Fruit fly (Drosophila melanogaster) whole organism, embryonic: Measurements from ENCODE around the gene CG15012.

ENCODE experiments used
- Aef1 ChIP-seq: fragments of 200-800 bp; sonication (Bioruptor generic); IDR thresholded peaks from 3 replicates; pipeline ENCODE4 v1.3.6; 2022; ENCODE audit warnings: missing biosample characterization, missing genetic modification characterization
- Antp ChIP-seq: fragments of 200-800 bp; sonication (Bioruptor generic); optimal IDR thresholded peaks from 3 replicates; lab custom pipeline; 2016; ENCODE audit warnings: missing biosample characterization, missing genetic modification characterization
- CG10209 ChIP-seq: fragments of 200-800 bp; sonication (Bioruptor generic); optimal IDR thresholded peaks from 3 replicates; lab custom pipeline; 2017; ENCODE audit warnings: missing biosample characterization, mild to moderate bottlenecking, missing genetic modification characterization, missing genetic modification reagents
- CG1024 ChIP-seq: fragments of 200-800 bp; sonication (Bioruptor generic); IDR thresholded peaks from 2 replicates; pipeline ENCODE4 v1.3.6; 2022; ENCODE audit warnings: missing biosample characterization, missing genetic modification characterization
- CG10321 ChIP-seq: fragments of 200-800 bp; sonication (Bioruptor generic); IDR thresholded peaks from 2 replicates; pipeline ENCODE4 v1.3.6; 2022; ENCODE audit warnings: missing biosample characterization, missing genetic modification characterization
- CG11456 ChIP-seq: fragments of 200-800 bp; sonication (Bioruptor generic); IDR thresholded peaks from 3 replicates; pipeline ENCODE4 v1.3.6; 2022; ENCODE audit warnings: missing biosample characterization, missing genetic modification characterization
- CG12769 ChIP-seq: fragments of 200-800 bp; sonication (Bioruptor generic); optimal IDR thresholded peaks from 2 replicates; lab custom pipeline; 2019; ENCODE audit warnings: missing biosample characterization, mild to moderate bottlenecking, missing genetic modification characterization, moderate library complexity
- CG15269 ChIP-seq: fragments of 200-800 bp; sonication (Bioruptor generic); optimal IDR thresholded peaks from 2 replicates; lab custom pipeline; 2018; ENCODE audit warnings: missing biosample characterization, mild to moderate bottlenecking, missing genetic modification characterization, moderate library complexity
- CG2129 ChIP-seq: fragments of 200-800 bp; sonication (Bioruptor generic); IDR thresholded peaks from 2 replicates; pipeline ENCODE4 v1.3.6; 2022; ENCODE audit warnings: missing biosample characterization, missing genetic modification characterization; ENCODE audit not compliant: partially characterized antibody
- CG2875 ChIP-seq: fragments of 200-800 bp; sonication (Bioruptor generic); optimal IDR thresholded peaks from 2 replicates; lab custom pipeline; 2017; ENCODE audit warnings: missing biosample characterization, mild to moderate bottlenecking, missing genetic modification characterization, missing genetic modification reagents
- CG3163 ChIP-seq: fragments of 200-800 bp; sonication (Bioruptor generic); optimal IDR thresholded peaks from 3 replicates; lab custom pipeline; 2016; ENCODE audit warnings: missing biosample characterization, missing genetic modification characterization
- CG32767 ChIP-seq: fragments of 200-800 bp; sonication (Bioruptor generic); IDR thresholded peaks from 2 replicates; pipeline ENCODE4 v1.3.6; 2022; ENCODE audit warnings: missing biosample characterization, missing genetic modification characterization
- CG4707 ChIP-seq: fragments of 200-800 bp; sonication (Bioruptor generic); optimal IDR thresholded peaks from 2 replicates; lab custom pipeline; 2018; ENCODE audit warnings: missing biosample characterization, mild to moderate bottlenecking, missing genetic modification characterization, moderate library complexity
- CG6272 ChIP-seq: fragments of 200-800 bp; sonication (Bioruptor generic); IDR thresholded peaks from 2 replicates; pipeline ENCODE4 v1.3.6; 2022; ENCODE audit warnings: missing biosample characterization, missing genetic modification characterization
- CG7556 ChIP-seq: fragments of 200-800 bp; sonication (Bioruptor generic); optimal IDR thresholded peaks from 2 replicates; lab custom pipeline; 2017; ENCODE audit warnings: missing biosample characterization, mild to moderate bottlenecking, missing genetic modification characterization
- CG7928 ChIP-seq: fragments of 200-800 bp; sonication (Bioruptor generic); optimal IDR thresholded peaks from 2 replicates; lab custom pipeline; 2017; ENCODE audit warnings: missing biosample characterization, mild to moderate bottlenecking, missing genetic modification characterization
- CG7963 ChIP-seq: fragments of 200-800 bp; sonication (Bioruptor generic); IDR thresholded peaks from 3 replicates; pipeline ENCODE4 v1.3.6; 2022; ENCODE audit warnings: missing biosample characterization, missing genetic modification characterization; ENCODE audit not compliant: partially characterized antibody
- CG8281 ChIP-seq: fragments of 200-800 bp; sonication (Bioruptor generic); optimal IDR thresholded peaks from 2 replicates; lab custom pipeline; 2018; ENCODE audit warnings: missing biosample characterization, mild to moderate bottlenecking, missing genetic modification characterization, moderate library complexity
- CG8388 ChIP-seq: fragments of 200-800 bp; sonication (Bioruptor generic); optimal IDR thresholded peaks from 2 replicates; lab custom pipeline; 2019; ENCODE audit warnings: missing biosample characterization, mild to moderate bottlenecking, missing genetic modification characterization, moderate library complexity
- CG8478 ChIP-seq: fragments of >200 bp; optimal IDR thresholded peaks from 2 replicates; lab custom pipeline; 2018
- CG8924 ChIP-seq: fragments of 200-800 bp; optimal IDR thresholded peaks from 3 replicates; lab custom pipeline; 2019; ENCODE audit warnings: missing biosample characterization, mild to moderate bottlenecking, missing genetic modification characterization, moderate library complexity
- Dip3 ChIP-seq: fragments of 200-800 bp; sonication (Bioruptor generic); optimal IDR thresholded peaks from 3 replicates; lab custom pipeline; 2016; ENCODE audit warnings: missing biosample characterization, missing genetic modification characterization
- Doc3 ChIP-seq: fragments of 200-800 bp; sonication (Bioruptor generic); IDR thresholded peaks from 3 replicates; pipeline ENCODE4 v1.3.6; 2022; ENCODE audit warnings: missing biosample characterization, missing genetic modification characterization; ENCODE audit not compliant: partially characterized antibody
- E2f1 ChIP-seq: fragments of 200-800 bp; sonication (Bioruptor generic); IDR thresholded peaks from 2 replicates; pipeline ENCODE4 v1.3.6; 2022; ENCODE audit warnings: missing biosample characterization, missing genetic modification characterization
- Eip74EF ChIP-seq, 2 experiments: fragments of 200-800 bp in 1 of 2; fragments of >200 bp in 1 of 2; sonication (Bioruptor generic) in 1 of 2; optimal IDR thresholded peaks; 2 replicates each; lab custom pipeline; 2017 to 2019; ENCODE audit warnings: missing biosample characterization in 2 of 2, missing genetic modification characterization in 2 of 2, mild to moderate bottlenecking in 1 of 2, moderate library complexity in 1 of 2
- HLHmδ ChIP-seq: fragments of 200-800 bp; sonication (Bioruptor generic); optimal IDR thresholded peaks from 2 replicates; lab custom pipeline; 2018; ENCODE audit warnings: missing biosample characterization, mild to moderate bottlenecking, missing genetic modification characterization, moderate library complexity
- HmgD ChIP-seq: fragments of 200-800 bp; sonication (Bioruptor generic); optimal IDR thresholded peaks from 3 replicates; lab custom pipeline; 2016; ENCODE audit warnings: missing biosample characterization, missing genetic modification characterization
- Hr3 ChIP-seq: fragments of 200-800 bp; sonication (Bioruptor generic); optimal IDR thresholded peaks from 3 replicates; lab custom pipeline; 2016; ENCODE audit warnings: missing biosample characterization, missing genetic modification characterization
- NK7.1 ChIP-seq: fragments of 200-800 bp; sonication (Bioruptor generic); optimal IDR thresholded peaks from 3 replicates; lab custom pipeline; 2016; ENCODE audit warnings: missing biosample characterization, missing genetic modification characterization
- Nf-YC ChIP-seq: fragments of 200-800 bp; optimal IDR thresholded peaks from 3 replicates; lab custom pipeline; 2019; ENCODE audit warnings: missing biosample characterization, mild to moderate bottlenecking, missing genetic modification characterization, moderate library complexity
- Optix ChIP-seq: fragments of 200-800 bp; sonication (Bioruptor generic); IDR thresholded peaks from 3 replicates; pipeline ENCODE4 v1.3.6; 2022; ENCODE audit warnings: missing biosample characterization, missing genetic modification characterization
- Side ChIP-seq: fragments of 200-800 bp; sonication (Bioruptor generic); optimal IDR thresholded peaks from 2 replicates; lab custom pipeline; 2016; ENCODE audit warnings: missing biosample characterization, missing genetic modification characterization
- Spps ChIP-seq: fragments of 200-800 bp; sonication (Bioruptor generic); optimal IDR thresholded peaks from 2 replicates; lab custom pipeline; 2018; ENCODE audit warnings: missing biosample characterization, mild to moderate bottlenecking, missing genetic modification characterization
- Xrp1 ChIP-seq: fragments of 200-800 bp; sonication (Bioruptor generic); IDR thresholded peaks from 2 replicates; pipeline ENCODE4 v1.3.6; 2022; ENCODE audit warnings: missing biosample characterization, missing genetic modification characterization
- bbx ChIP-seq: fragments of 200-800 bp; sonication (Bioruptor generic); IDR thresholded peaks from 2 replicates; pipeline ENCODE4 v1.3.6; 2022; ENCODE audit warnings: missing biosample characterization, missing genetic modification characterization; ENCODE audit not compliant: partially characterized antibody
- bowl ChIP-seq: fragments of 200-800 bp; sonication (Bioruptor generic); IDR thresholded peaks from 2 replicates; pipeline ENCODE4 v1.3.6; 2022; ENCODE audit warnings: missing biosample characterization, missing genetic modification characterization
- ems ChIP-seq: fragments of 200-800 bp; sonication (Bioruptor generic); optimal IDR thresholded peaks from 3 replicates; lab custom pipeline; 2016; ENCODE audit warnings: missing biosample characterization, missing genetic modification characterization
- gro ChIP-seq: fragments of 200-800 bp; sonication (Bioruptor generic); optimal IDR thresholded peaks from 2 replicates; lab custom pipeline; 2016; ENCODE audit warnings: missing biosample characterization, missing genetic modification characterization
- ind ChIP-seq: fragments of 200-800 bp; sonication (Bioruptor generic); optimal IDR thresholded peaks from 3 replicates; lab custom pipeline; 2016; ENCODE audit warnings: missing biosample characterization, missing genetic modification characterization
- insv ChIP-seq, 2 experiments: fragments of 200-800 bp; sonication (Bioruptor generic); optimal IDR thresholded peaks; 3 replicates each; lab custom pipeline; 2016 to 2018; ENCODE audit warnings: missing biosample characterization in 2 of 2, missing genetic modification characterization in 2 of 2
- lmd ChIP-seq: fragments of 200-800 bp; sonication (Bioruptor generic); IDR thresholded peaks from 2 replicates; pipeline ENCODE4 v1.3.6; 2022; ENCODE audit warnings: missing biosample characterization, missing genetic modification characterization
- nau ChIP-seq: fragments of 200-800 bp; sonication (Bioruptor generic); optimal IDR thresholded peaks from 3 replicates; lab custom pipeline; 2017; ENCODE audit warnings: missing biosample characterization, mild to moderate bottlenecking, missing genetic modification characterization, missing genetic modification reagents
- nerfin-1 ChIP-seq: fragments of 200-800 bp; sonication (Bioruptor generic); optimal IDR thresholded peaks from 3 replicates; lab custom pipeline; 2019; ENCODE audit warnings: missing biosample characterization, mild to moderate bottlenecking, missing genetic modification characterization, moderate library complexity
- org-1 ChIP-seq: fragments of 200-800 bp; sonication (Bioruptor generic); optimal IDR thresholded peaks from 2 replicates; lab custom pipeline; 2017; ENCODE audit warnings: missing biosample characterization, missing genetic modification characterization
- repo ChIP-seq: fragments of 200-800 bp; sonication (Bioruptor generic); optimal IDR thresholded peaks from 2 replicates; lab custom pipeline; 2016; ENCODE audit warnings: missing biosample characterization, missing genetic modification characterization
- row ChIP-seq: fragments of 200-800 bp; sonication (Bioruptor generic); IDR thresholded peaks from 3 replicates; pipeline ENCODE4 v1.3.6; 2022; ENCODE audit warnings: missing biosample characterization, missing genetic modification characterization
- sens-2 ChIP-seq: fragments of 200-800 bp; sonication (Bioruptor generic); IDR thresholded peaks from 2 replicates; pipeline ENCODE4 v1.3.6; 2022; ENCODE audit warnings: missing biosample characterization, missing genetic modification characterization
- slou ChIP-seq: fragments of 200-800 bp; sonication (Bioruptor generic); optimal IDR thresholded peaks from 3 replicates; lab custom pipeline; 2016; ENCODE audit warnings: missing biosample characterization, missing genetic modification characterization
- stc ChIP-seq: fragments of 200-800 bp; sonication (Bioruptor generic); IDR thresholded peaks from 2 replicates; pipeline ENCODE4 v1.3.6; 2022; ENCODE audit warnings: missing biosample characterization, missing genetic modification characterization
- unc-4 ChIP-seq: fragments of 200-800 bp; sonication (Bioruptor generic); IDR thresholded peaks from 2 replicates; pipeline ENCODE4 v1.3.6; 2022; ENCODE audit warnings: missing biosample characterization, missing genetic modification characterization; ENCODE audit not compliant: partially characterized antibody
- zfh2 ChIP-seq: fragments of 200-800 bp; sonication (Bioruptor generic); optimal IDR thresholded peaks from 2 replicates; lab custom pipeline; 2016; ENCODE audit warnings: missing biosample characterization, missing genetic modification characterization

Gene CG15012

DNA sequence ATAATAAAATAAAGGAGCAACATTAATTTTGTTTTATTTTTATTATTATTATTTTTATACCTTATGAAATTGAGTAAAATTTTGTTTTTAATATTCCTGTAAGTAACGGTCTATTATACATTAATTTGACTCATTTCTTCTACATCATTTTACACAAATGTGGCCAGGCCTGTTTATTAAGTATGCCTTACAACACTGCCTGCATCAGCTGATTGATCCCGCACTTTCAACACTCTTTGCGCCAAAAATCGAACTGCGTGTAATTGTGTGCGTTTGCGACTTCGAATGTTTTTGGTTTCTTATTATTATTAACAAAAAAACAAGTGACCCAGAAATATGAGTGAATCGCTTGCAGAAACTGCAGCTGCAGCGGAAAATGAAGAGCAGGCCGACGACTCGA, 21.3 kb upstream of the CG15012 start, which contains the start of gene Claspin (continued):
- TF ChIP-seq stc (no peak), CG11456 (GFP tag; lab: Robert Waterston, UW) (peak; percentile 20; the same call in 1 of the 3 replicates), gro (GFP tag; lab: Kevin White, UChicago) (peak; percentile 40), nerfin-1 (tag; lab: Kevin White, UChicago) (no peak), CG10209 (GFP tag; lab: Kevin White, UChicago) (peak; percentile 54), ems (GFP tag; lab: Kevin White, UChicago) (peak; percentile 49), insv (GFP tag; optimal IDR thresholded peaks at IDR 0.05; lab: Kevin White, UChicago) (no peak), CG32767 (GFP tag; lab: Robert Waterston, UW) (no peak), CG3163 (GFP tag; lab: Kevin White, UChicago) (peak; percentile 11), zfh2 (peak; percentile 69), lmd (GFP tag; lab: Robert Waterston, UW) (peak; percentile 5; the same call in 1 of the 2 replicates), CG2875 (GFP tag; lab: Kevin White, UChicago) (no peak), bbx (GFP tag; lab: Robert Waterston, UW) (peak; percentile 61), CG7556 (GFP tag; lab: Kevin White, UChicago) (no peak), CG12769 (peak; percentile 60), Doc3 (GFP tag; lab: Robert Waterston, UW) (no peak), nau (no peak), CG8388 (GFP tag; lab: Kevin White, UChicago) (no peak), Aef1 (GFP tag; lab: Robert Waterston, UW) (0 out of 3 replicates have a peak, but pooled peaks have one; percentile 21), Eip74EF (GFP tag; optimal IDR thresholded peaks at IDR 0.05; lab: Kevin White, UChicago) (no peak), slou (peak; percentile 18), E2f1 (GFP tag; lab: Robert Waterston, UW) (peak; percentile 66; the same call in 1 of the 2 replicates), Optix (GFP tag; lab: Robert Waterston, UW) (no peak), CG15269 (tag; lab: Kevin White, UChicago) (no peak), CG6272 (GFP tag; lab: Robert Waterston, UW) (no peak), Antp (GFP tag; lab: Kevin White, UChicago) (peak; percentile 45), Spps (no peak), CG4707 (no peak), Side (GFP tag; lab: Kevin White, UChicago) (peak; percentile 61), NK7.1 (GFP tag; lab: Kevin White, UChicago) (no peak), org-1 (GFP tag; lab: Kevin White, UChicago) (no peak), CG8281 (tag; lab: Kevin White, UChicago) (no peak), Dip3 (GFP tag; lab: Kevin White, UChicago) (peak; percentile 58), CG7928 (GFP tag; lab: Kevin White, UChicago) (no peak), ind (GFP tag; lab: Kevin White, UChicago) (peak; percentile 22), CG8478 (lab: Kevin White, UChicago) (no peak), HmgD (GFP tag; lab: Kevin White, UChicago) (peak; percentile 58), sens-2 (GFP tag; lab: Robert Waterston, UW) (no peak), CG10321 (GFP tag; lab: Robert Waterston, UW) (no peak), CG2129 (GFP tag; lab: Robert Waterston, UW) (no peak), Xrp1 (GFP tag; lab: Robert Waterston, UW) (peak; percentile 62), Hr3 (GFP tag; lab: Kevin White, UChicago) (peak; percentile 45), bowl (GFP tag; lab: Robert Waterston, UW) (no peak), HLHmδ (GFP tag; lab: Kevin White, UChicago) (no peak), repo (GFP tag; lab: Kevin White, UChicago) (no peak), CG1024 (GFP tag; lab: Robert Waterston, UW) (no peak), CG7963 (GFP tag; lab: Robert Waterston, UW) (0 out of 3 replicates have a peak, but pooled peaks have one; percentile 8), Nf-YC (tag; lab: Kevin White, UChicago) (peak; percentile 9), row (GFP tag; lab: Robert Waterston, UW) (no peak), unc-4 (GFP tag; lab: Robert Waterston, UW) (no peak), CG8924 (tag; lab: Kevin White, UChicago) (peak; percentile 14)
